Fruit fly (Drosophila melanogaster) whole organism: ENCODE measurements around the gene CG31815.

ENCODE experiments used
- CG8478 ChIP-seq: fragments of >200 bp; optimal IDR thresholded peaks from 2 replicates; lab custom pipeline; 2018; ENCODE audit warnings: inconsistent platforms
- Dll ChIP-seq: fragments of >200 bp; optimal IDR thresholded peaks from 2 replicates; lab custom pipeline; 2017
- EcR ChIP-seq, 2 experiments: fragments of >200 bp; optimal IDR thresholded peaks; 2 replicates each; lab custom pipeline; 2017; ENCODE audit warnings: missing biosample characterization in 2 of 2, missing genetic modification characterization in 2 of 2, missing genetic modification reagents in 2 of 2
- pan ChIP-seq: fragments of >200 bp; optimal IDR thresholded peaks from 2 replicates; lab custom pipeline; 2017
- psq ChIP-seq: fragments of >200 bp; optimal IDR thresholded peaks from 2 replicates; lab custom pipeline; 2017
- usp ChIP-seq: fragments of >200 bp; optimal IDR thresholded peaks from 2 replicates; lab custom pipeline; 2017; ENCODE audit warnings: missing biosample characterization, missing genetic modification characterization, mixed read lengths

- TF ChIP-seq EcR (GFP tag; optimal IDR thresholded peaks at IDR 0.05; lab: Kevin White, UChicago) = peak in 1 of 2 experiments; percentile 21
- TF ChIP-seq pan (lab: Kevin White, UChicago) = no peak
- TF ChIP-seq CG8478 (lab: Kevin White, UChicago) = no peak
- no peak for TF ChIP-seq usp
- TF ChIP-seq Dll = no peak
- TF ChIP-seq psq = no peak
Observed at dm6 chr2L:16645479-16646302, 40.1 kb downstream of the CG31815 start.
